Worm (Caenorhabditis elegans): ENCODE results near the gene C14A4.13.

DNA sequence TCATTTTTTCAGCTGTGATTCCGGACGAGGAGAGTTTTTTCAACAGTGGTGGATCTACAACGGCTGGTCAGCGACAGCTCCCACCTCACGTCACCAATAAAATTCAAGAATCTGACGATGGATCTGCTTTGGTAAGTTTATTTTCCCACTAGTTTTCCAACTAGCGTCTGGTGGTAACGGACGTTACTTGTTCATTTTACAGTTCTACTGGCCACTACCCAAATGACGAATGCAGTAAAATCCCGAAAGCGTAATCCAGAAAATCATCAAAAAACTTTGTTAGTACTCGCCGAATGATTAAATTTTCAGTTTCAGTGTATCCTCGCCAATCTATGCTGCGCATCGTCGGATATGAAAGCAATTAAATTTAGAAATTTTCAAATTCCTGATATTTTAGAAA, 41.3 kb downstream of the C14A4.13 start:
- TF ChIP-seq pqm-1 (tag; optimal IDR thresholded peaks at IDR 0.05), result no peak
- TF ChIP-seq aly-2 (tag; optimal IDR thresholded peaks at IDR 0.05), result no peak
- TF ChIP-seq lin-39 (tag; optimal IDR thresholded peaks at IDR 0.05), result no peak
- no peak for TF ChIP-seq unc-130 (tag; optimal IDR thresholded peaks at IDR 0.05)
- TF ChIP-seq nhr-12 (tag; optimal IDR thresholded peaks at IDR 0.05), result no peak
- no peak for TF ChIP-seq ztf-4 (tag; optimal IDR thresholded peaks at IDR 0.05)
- no peak for TF ChIP-seq fos-1 (tag; optimal IDR thresholded peaks at IDR 0.05)
- TF ChIP-seq nhr-28 (tag; optimal IDR thresholded peaks at IDR 0.05), result no peak

All from whole organism, L1 larva.